Worm (Caenorhabditis elegans) whole organism, young adult: ENCODE measurements around the gene cdh-9.
A peak's percentile ranks its signal among the peaks of the same experiment; 100 is the strongest.

ENCODE experiments used
- B0019.2 ChIP-seq: fragments of 200-800 bp; sonication (Bioruptor generic); conservative IDR thresholded peaks from 2 replicates; pipeline ENCODE4 v1.3.6; 2022; ENCODE audit warnings: missing genetic modification reagents, missing genetic modification characterization, missing compliant biosample characterization
- B0261.1 ChIP-seq: sonication (generic microtip); optimal IDR thresholded peaks from 2 replicates; lab custom pipeline; 2016; ENCODE audit warnings: mild to moderate bottlenecking, missing genetic modification characterization, moderate library complexity, missing compliant biosample characterization
- F49E8.2 ChIP-seq: sonication (generic microtip); optimal IDR thresholded peaks from 3 replicates; lab custom pipeline; 2017; ENCODE audit warnings: missing genetic modification characterization, mild to moderate bottlenecking, missing compliant biosample characterization, antibody characterized with exemption, moderate library complexity; ENCODE audit not compliant: insufficient read depth
- Y67H2A.10 ChIP-seq: fragments of 200-800 bp; sonication (Bioruptor generic); conservative IDR thresholded peaks from 2 replicates; pipeline ENCODE4 v1.3.6; 2022; ENCODE audit warnings: missing genetic modification reagents, missing genetic modification characterization, missing compliant biosample characterization
- ama-1 ChIP-seq, 3 experiments: fragments of 150-350 bp in 1 of 3; sonication (generic microtip) in 2 of 3; optimal IDR thresholded peaks; 2 replicates each; lab custom pipeline; 2014 to 2018; ENCODE audit warnings: missing biosample characterization in 2 of 3, missing genetic modification characterization in 2 of 3, missing genetic modification reagents in 2 of 3
- atf-7 ChIP-seq: sonication (generic microtip); optimal IDR thresholded peaks from 2 replicates; lab custom pipeline; 2017; ENCODE audit warnings: mild to moderate bottlenecking, missing genetic modification characterization, missing compliant biosample characterization
- cebp-2 ChIP-seq: fragments of 200-800 bp; sonication (Bioruptor generic); IDR thresholded peaks from 2 replicates; pipeline ENCODE4 v1.3.6; 2022; ENCODE audit warnings: missing genetic modification characterization, missing compliant biosample characterization
- efl-1 ChIP-seq: fragments of 150-350 bp; optimal IDR thresholded peaks from 2 replicates; lab custom pipeline; 2014; ENCODE audit warnings: missing biosample characterization, missing genetic modification reagents, missing genetic modification characterization
- ets-4 ChIP-seq: fragments of 200-800 bp; sonication (Bioruptor generic); optimal IDR thresholded peaks from 2 replicates; lab custom pipeline; 2018; ENCODE audit warnings: mild to moderate bottlenecking, missing genetic modification characterization, missing compliant biosample characterization
- nfya-1 ChIP-seq: sonication (generic microtip); optimal IDR thresholded peaks from 2 replicates; lab custom pipeline; 2017; ENCODE audit warnings: antibody characterized with exemption, missing compliant biosample characterization, missing genetic modification characterization, borderline replicate concordance; ENCODE audit not compliant: insufficient read depth
- nfya-2 ChIP-seq: fragments of 200-800 bp; sonication (Bioruptor generic); IDR thresholded peaks from 2 replicates; pipeline ENCODE4 v1.3.6; 2022; ENCODE audit warnings: missing genetic modification reagents, missing genetic modification characterization, missing compliant biosample characterization
- rec-8 ChIP-seq, 2 experiments: sonication (generic microtip); optimal IDR thresholded peaks; 2 replicates each; lab custom pipeline; 2016; ENCODE audit warnings: mild to moderate bottlenecking in 2 of 2, missing genetic modification characterization in 2 of 2, missing genetic modification reagents in 2 of 2, missing genotype in 2 of 2, missing biosample characterization in 1 of 2, missing compliant biosample characterization in 1 of 2, moderate library complexity in 1 of 2
- zfh-2 ChIP-seq: fragments of 200-800 bp; sonication (Bioruptor generic); conservative IDR thresholded peaks from 2 replicates; pipeline ENCODE4 v1.3.6; 2022; ENCODE audit warnings: missing genetic modification reagents, missing genetic modification characterization, missing compliant biosample characterization

DNA sequence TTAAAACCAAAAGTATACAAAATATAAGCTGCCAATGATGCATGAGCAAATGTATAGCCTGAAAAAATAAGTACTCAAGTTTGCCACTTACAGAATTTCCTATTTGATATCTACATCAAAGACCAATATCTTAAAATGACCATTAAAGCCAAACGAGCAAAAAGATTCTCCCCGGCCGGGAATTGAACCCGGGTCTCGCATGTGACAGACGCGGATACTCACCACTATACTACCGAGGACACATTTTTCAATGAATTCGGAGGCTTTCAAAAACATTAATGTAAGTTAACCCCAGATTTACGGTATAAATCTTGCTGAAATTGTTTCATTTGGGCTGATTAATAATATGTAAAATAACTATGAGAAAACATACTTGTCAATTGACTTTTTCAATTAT, 23.1 kb downstream of the cdh-9 start:
- no peak for TF ChIP-seq B0019.2 (GFP tag; lab: Robert Waterston, UW)
- TF ChIP-seq nfya-1 (tag; lab: Kevin White, UChicago): no peak
- no peak for TF ChIP-seq ama-1 (optimal IDR thresholded peaks at IDR 0.05; lab: Kevin White, UChicago)
- TF ChIP-seq ama-1 (GFP tag; optimal IDR thresholded peaks at IDR 0.05; lab: Kevin White, UChicago): peak in 1 of 2 experiments; percentile 56
- no peak for TF ChIP-seq ets-4
- TF ChIP-seq cebp-2 (GFP tag; lab: Robert Waterston, UW): no peak
- TF ChIP-seq nfya-2 (GFP tag; lab: Robert Waterston, UW): no peak
- TF ChIP-seq Y67H2A.10 (GFP tag; lab: Robert Waterston, UW): no peak
- TF ChIP-seq B0261.1 (tag; lab: Kevin White, UChicago): peak; percentile 73
- no peak for TF ChIP-seq zfh-2
- no peak for TF ChIP-seq F49E8.2 (tag; lab: Kevin White, UChicago)
- no peak for TF ChIP-seq efl-1 (GFP tag; lab: Kevin White, UChicago)
- no peak for TF ChIP-seq rec-8 (tag; optimal IDR thresholded peaks at IDR 0.05; lab: Kevin White, UChicago)
- no peak for TF ChIP-seq atf-7 (tag; lab: Kevin White, UChicago)
